Fruit fly (Drosophila melanogaster): ENCODE data around the gene PGAP1.
A peak's percentile ranks its signal among the peaks of the same experiment; 100 is the strongest.

DNA sequence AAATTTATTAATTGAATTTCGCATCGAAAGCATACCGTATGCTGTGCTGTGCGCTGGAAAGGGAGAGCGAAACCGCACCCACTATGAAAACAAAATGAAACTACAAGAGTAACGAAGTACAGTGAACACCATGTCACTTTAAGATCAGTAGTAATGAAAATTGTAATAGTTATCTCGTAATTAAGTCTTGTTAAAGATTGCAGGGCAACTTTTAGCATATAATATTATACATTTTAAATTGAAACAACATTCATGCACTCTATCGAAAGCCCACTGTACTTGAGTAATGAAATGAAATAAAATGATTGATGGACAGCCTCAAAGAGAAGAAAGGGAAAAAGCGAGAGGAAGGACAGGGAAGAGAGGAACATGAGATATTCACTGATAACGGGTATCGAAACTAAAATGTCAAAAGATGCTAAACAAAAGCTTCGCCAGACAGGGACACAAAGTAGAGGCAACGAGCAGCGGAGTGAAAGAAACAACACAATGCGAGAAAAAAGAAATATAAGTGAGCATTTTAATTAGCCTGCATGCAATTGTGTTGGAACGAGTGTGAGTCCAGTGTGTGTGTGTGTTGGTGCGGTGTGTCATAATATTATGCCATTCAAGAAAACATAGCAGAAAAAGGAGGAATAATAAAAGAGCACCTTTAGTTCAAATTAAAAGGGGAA is 46.1 kb upstream of the PGAP1 start:
- TF ChIP-seq cnc (optimal IDR thresholded peaks at IDR 0.05) = no peak
- peak; percentile 77 for TF ChIP-seq CG5204 (GFP tag; optimal IDR thresholded peaks at IDR 0.05)
